Worm (Caenorhabditis elegans): Measurements from ENCODE around the gene lsm-7.

ce11 chrIV:10933777-10934546, 660 bp downstream of the lsm-7 start:
- TF ChIP-seq ztf-3 (GFP tag; optimal IDR thresholded peaks at IDR 0.05) (no peak), ekl-4 (GFP tag; IDR thresholded peaks at IDR 0.05) (peak; percentile 46; the same call in 1 of the 2 replicates), ceh-91 (GFP tag; IDR thresholded peaks at IDR 0.05) (no peak), dpl-1 (GFP tag; optimal IDR thresholded peaks at IDR 0.05) (no peak), nfya-1 (tag; optimal IDR thresholded peaks at IDR 0.05; ENCODE audit: borderline replicate concordance, insufficient read depth) (no peak), ama-1 (optimal IDR thresholded peaks at IDR 0.05) (peak; percentile 59), ama-1 (GFP tag; optimal IDR thresholded peaks at IDR 0.05) (peak; percentile 18 to 75), attf-5 (GFP tag; optimal IDR thresholded peaks at IDR 0.05) (peak; percentile 32), F49E8.2 (tag; optimal IDR thresholded peaks at IDR 0.05; ENCODE audit: insufficient read depth) (no peak), lir-1 (GFP tag; conservative IDR thresholded peaks at IDR 0.05) (no peak), aptf-2 (GFP tag; conservative IDR thresholded peaks at IDR 0.05) (no peak), athp-1 (tag; optimal IDR thresholded peaks at IDR 0.05) (peak; percentile 90)

Measured in whole organism, young adult.